Fruit fly (Drosophila melanogaster) whole organism, embryonic: ENCODE results near the gene CG31141.

Source experiments
- CG10209 ChIP-seq: fragments of 200-800 bp; sonication (Bioruptor generic); optimal IDR thresholded peaks from 3 replicates; lab custom pipeline; 2017; ENCODE audit warnings: missing biosample characterization, mild to moderate bottlenecking, missing genetic modification characterization, missing genetic modification reagents
- CG11696 ChIP-seq: fragments of 200-800 bp; sonication (Bioruptor generic); IDR thresholded peaks from 2 replicates; pipeline ENCODE4 v1.3.6; 2022; ENCODE audit warnings: missing biosample characterization, missing genetic modification characterization
- CG11723 ChIP-seq: fragments of 200-800 bp; sonication (Bioruptor generic); optimal IDR thresholded peaks from 2 replicates; lab custom pipeline; 2017; ENCODE audit warnings: missing biosample characterization, mild to moderate bottlenecking, missing genetic modification characterization
- CG12299 ChIP-seq: fragments of 200-800 bp; sonication (Bioruptor generic); optimal IDR thresholded peaks from 2 replicates; lab custom pipeline; 2018; ENCODE audit warnings: missing biosample characterization, mild to moderate bottlenecking, missing genetic modification characterization
- CG13296 ChIP-seq: fragments of 200-800 bp; sonication (Bioruptor generic); optimal IDR thresholded peaks from 3 replicates; lab custom pipeline; 2018; ENCODE audit warnings: missing biosample characterization, mild to moderate bottlenecking, missing genetic modification characterization
- CG15011 ChIP-seq: fragments of 200-800 bp; sonication (Bioruptor generic); optimal IDR thresholded peaks from 3 replicates; lab custom pipeline; 2018; ENCODE audit warnings: missing biosample characterization, mild to moderate bottlenecking, missing genetic modification characterization
- CG15514 ChIP-seq: fragments of 200-800 bp; sonication (Bioruptor generic); optimal IDR thresholded peaks from 3 replicates; lab custom pipeline; 2017; ENCODE audit warnings: missing biosample characterization, missing genetic modification characterization, mild to moderate bottlenecking, moderate library complexity, missing genetic modification reagents
- CG17361 ChIP-seq: fragments of 200-800 bp; sonication (Bioruptor generic); IDR thresholded peaks from 3 replicates; pipeline ENCODE4 v1.3.6; 2022; ENCODE audit warnings: missing biosample characterization, missing genetic modification characterization
- CG17568 ChIP-seq: fragments of 200-800 bp; sonication (Bioruptor generic); optimal IDR thresholded peaks from 2 replicates; lab custom pipeline; 2018; ENCODE audit warnings: missing biosample characterization, mild to moderate bottlenecking, missing genetic modification characterization, moderate library complexity
- CG17912 ChIP-seq: fragments of 200-800 bp; sonication (Bioruptor generic); optimal IDR thresholded peaks from 2 replicates; lab custom pipeline; 2018; ENCODE audit warnings: missing biosample characterization, mild to moderate bottlenecking, missing genetic modification characterization
- CG2712 ChIP-seq: fragments of 200-800 bp; optimal IDR thresholded peaks from 3 replicates; lab custom pipeline; 2019; ENCODE audit warnings: missing biosample characterization, mild to moderate bottlenecking, missing genetic modification characterization, moderate library complexity
- CG32767 ChIP-seq: fragments of 200-800 bp; sonication (Bioruptor generic); IDR thresholded peaks from 2 replicates; pipeline ENCODE4 v1.3.6; 2022; ENCODE audit warnings: missing biosample characterization, missing genetic modification characterization
- CG4328 ChIP-seq: fragments of 200-800 bp; sonication (Bioruptor generic); optimal IDR thresholded peaks from 3 replicates; lab custom pipeline; 2017; ENCODE audit warnings: missing biosample characterization, missing genetic modification reagents, missing genetic modification characterization
- CG6854 ChIP-seq: fragments of 200-800 bp; sonication (Bioruptor generic); optimal IDR thresholded peaks from 3 replicates; lab custom pipeline; 2017; ENCODE audit warnings: missing biosample characterization, mild to moderate bottlenecking, missing genetic modification characterization
- CG7839 ChIP-seq: fragments of 200-800 bp; sonication (Bioruptor generic); optimal IDR thresholded peaks from 3 replicates; lab custom pipeline; 2018; ENCODE audit warnings: missing biosample characterization, mild to moderate bottlenecking, missing genetic modification characterization, moderate library complexity
- CG8290 ChIP-seq, 3 experiments: fragments of 200-800 bp; sonication (Bioruptor generic); optimal IDR thresholded peaks; 2 replicates each; lab custom pipeline; 2016 to 2019; ENCODE audit warnings: missing biosample characterization in 3 of 3, missing genetic modification characterization in 3 of 3, mild to moderate bottlenecking in 2 of 3, moderate library complexity in 1 of 3
- CG8924 ChIP-seq: fragments of 200-800 bp; optimal IDR thresholded peaks from 3 replicates; lab custom pipeline; 2019; ENCODE audit warnings: missing biosample characterization, mild to moderate bottlenecking, missing genetic modification characterization, moderate library complexity
- CG9609 ChIP-seq: fragments of 200-800 bp; sonication (Bioruptor generic); optimal IDR thresholded peaks from 3 replicates; lab custom pipeline; 2016; ENCODE audit warnings: missing biosample characterization, missing genetic modification characterization
- Camta ChIP-seq: fragments of 200-800 bp; sonication (Bioruptor generic); optimal IDR thresholded peaks from 2 replicates; lab custom pipeline; 2016; ENCODE audit warnings: missing biosample characterization, missing genetic modification characterization
- CoRest ChIP-seq: fragments of 200-800 bp; sonication (Bioruptor generic); optimal IDR thresholded peaks from 3 replicates; lab custom pipeline; 2018; ENCODE audit warnings: missing biosample characterization, mild to moderate bottlenecking, missing genetic modification characterization, moderate library complexity
- Dip3 ChIP-seq: fragments of 200-800 bp; sonication (Bioruptor generic); optimal IDR thresholded peaks from 3 replicates; lab custom pipeline; 2016; ENCODE audit warnings: missing biosample characterization, missing genetic modification characterization
- Eip74EF ChIP-seq, 2 experiments: fragments of 200-800 bp in 1 of 2; fragments of >200 bp in 1 of 2; sonication (Bioruptor generic) in 1 of 2; optimal IDR thresholded peaks; 2 replicates each; lab custom pipeline; 2017 to 2019; ENCODE audit warnings: missing biosample characterization in 2 of 2, missing genetic modification characterization in 2 of 2, mild to moderate bottlenecking in 1 of 2, moderate library complexity in 1 of 2
- Elba2 ChIP-seq: fragments of 200-800 bp; sonication (Bioruptor generic); optimal IDR thresholded peaks from 3 replicates; lab custom pipeline; 2016; ENCODE audit warnings: missing biosample characterization, missing genetic modification characterization
- HHEX ChIP-seq: fragments of 200-800 bp; sonication (Bioruptor generic); optimal IDR thresholded peaks from 3 replicates; lab custom pipeline; 2017; ENCODE audit warnings: missing biosample characterization, mild to moderate bottlenecking, missing genetic modification characterization, missing genetic modification reagents
- Hand ChIP-seq: fragments of 200-800 bp; sonication (Bioruptor generic); optimal IDR thresholded peaks from 2 replicates; lab custom pipeline; 2017; ENCODE audit warnings: mild to moderate bottlenecking, missing biosample characterization, missing genetic modification reagents, missing genetic modification characterization
- Hr78 ChIP-seq, 2 experiments: fragments of 200-800 bp in 1 of 2; fragments of >200 bp in 1 of 2; sonication (Bioruptor generic) in 1 of 2; optimal IDR thresholded peaks; 2 replicates each; lab custom pipeline; 2017 to 2019; ENCODE audit warnings: missing biosample characterization in 2 of 2, missing genetic modification characterization in 2 of 2, mild to moderate bottlenecking in 1 of 2, moderate library complexity in 1 of 2
- Jarid2 ChIP-seq: fragments of 200-800 bp; sonication (Bioruptor generic); optimal IDR thresholded peaks from 3 replicates; lab custom pipeline; 2017; ENCODE audit warnings: mild to moderate bottlenecking, missing biosample characterization, missing genetic modification reagents, missing genetic modification characterization
- Neu2 ChIP-seq: fragments of 200-800 bp; sonication (Bioruptor generic); optimal IDR thresholded peaks from 3 replicates; lab custom pipeline; 2016; ENCODE audit warnings: missing biosample characterization, missing genetic modification characterization, borderline replicate concordance
- Optix ChIP-seq: fragments of 200-800 bp; sonication (Bioruptor generic); IDR thresholded peaks from 3 replicates; pipeline ENCODE4 v1.3.6; 2022; ENCODE audit warnings: missing biosample characterization, missing genetic modification characterization
- Pdp1 ChIP-seq, 2 experiments: fragments of 200-800 bp; sonication (Bioruptor generic); optimal IDR thresholded peaks; 3 replicates each; lab custom pipeline; 2016; ENCODE audit warnings: missing biosample characterization in 2 of 2, missing genetic modification characterization in 2 of 2, mild to moderate bottlenecking in 1 of 2, moderate library complexity in 1 of 2
- Sox100B ChIP-seq: fragments of 200-800 bp; sonication (Bioruptor generic); optimal IDR thresholded peaks from 3 replicates; lab custom pipeline; 2018; ENCODE audit warnings: missing biosample characterization, mild to moderate bottlenecking, missing genetic modification characterization
- Sox102F ChIP-seq: fragments of 200-800 bp; sonication (Bioruptor generic); optimal IDR thresholded peaks from 2 replicates; lab custom pipeline; 2018; ENCODE audit warnings: missing biosample characterization, mild to moderate bottlenecking, missing genetic modification characterization, moderate library complexity
- corto ChIP-seq: fragments of 200-800 bp; sonication (Bioruptor generic); optimal IDR thresholded peaks from 2 replicates; lab custom pipeline; 2016; ENCODE audit warnings: missing biosample characterization, mild to moderate bottlenecking, missing genetic modification characterization, moderate library complexity
- eyg ChIP-seq: fragments of 200-800 bp; sonication (Bioruptor generic); optimal IDR thresholded peaks from 3 replicates; lab custom pipeline; 2016; ENCODE audit warnings: missing biosample characterization, missing genetic modification characterization
- fd64A ChIP-seq: fragments of 200-800 bp; sonication (Bioruptor generic); optimal IDR thresholded peaks from 3 replicates; lab custom pipeline; 2018; ENCODE audit warnings: missing biosample characterization, mild to moderate bottlenecking, missing genetic modification characterization
- grn ChIP-seq: fragments of 200-800 bp; sonication (Bioruptor generic); optimal IDR thresholded peaks from 3 replicates; lab custom pipeline; 2017; ENCODE audit warnings: missing biosample characterization, missing genetic modification characterization
- ind ChIP-seq: fragments of 200-800 bp; sonication (Bioruptor generic); optimal IDR thresholded peaks from 3 replicates; lab custom pipeline; 2016; ENCODE audit warnings: missing biosample characterization, missing genetic modification characterization
- kah ChIP-seq: fragments of 200-800 bp; sonication (Bioruptor generic); optimal IDR thresholded peaks from 2 replicates; lab custom pipeline; 2018; ENCODE audit warnings: missing biosample characterization, mild to moderate bottlenecking, missing genetic modification characterization
- ken ChIP-seq: fragments of 200-800 bp; sonication (Bioruptor generic); IDR thresholded peaks from 3 replicates; pipeline ENCODE4 v1.3.6; 2022; ENCODE audit warnings: missing biosample characterization, missing genetic modification characterization
- kni ChIP-seq: fragments of 200-800 bp; sonication (Bioruptor generic); optimal IDR thresholded peaks from 3 replicates; lab custom pipeline; 2017; ENCODE audit warnings: mild to moderate bottlenecking, missing biosample characterization, missing genetic modification reagents, missing genetic modification characterization
- nerfin-1 ChIP-seq: fragments of 200-800 bp; sonication (Bioruptor generic); optimal IDR thresholded peaks from 3 replicates; lab custom pipeline; 2019; ENCODE audit warnings: missing biosample characterization, mild to moderate bottlenecking, missing genetic modification characterization, moderate library complexity
- onecut ChIP-seq: fragments of 200-800 bp; sonication (Bioruptor generic); IDR thresholded peaks from 2 replicates; pipeline ENCODE4 v1.3.6; 2022; ENCODE audit warnings: missing biosample characterization, missing genetic modification characterization
- sens-2 ChIP-seq: fragments of 200-800 bp; sonication (Bioruptor generic); IDR thresholded peaks from 2 replicates; pipeline ENCODE4 v1.3.6; 2022; ENCODE audit warnings: missing biosample characterization, missing genetic modification characterization
- slbo ChIP-seq: fragments of 200-800 bp; sonication (Bioruptor generic); IDR thresholded peaks from 2 replicates; pipeline ENCODE4 v1.3.6; 2022; ENCODE audit warnings: missing biosample characterization, missing genetic modification characterization
- sob ChIP-seq: fragments of 200-800 bp; sonication (Bioruptor generic); IDR thresholded peaks from 2 replicates; pipeline ENCODE4 v1.3.6; 2022; ENCODE audit warnings: missing biosample characterization, missing genetic modification characterization
- stc ChIP-seq: fragments of 200-800 bp; sonication (Bioruptor generic); IDR thresholded peaks from 2 replicates; pipeline ENCODE4 v1.3.6; 2022; ENCODE audit warnings: missing biosample characterization, missing genetic modification characterization
- tgo ChIP-seq: fragments of 200-800 bp; sonication (Bioruptor generic); IDR thresholded peaks from 3 replicates; pipeline ENCODE4 v1.3.6; 2022; ENCODE audit warnings: missing biosample characterization, missing genetic modification characterization
- vnd ChIP-seq: fragments of 200-800 bp; sonication (Bioruptor generic); IDR thresholded peaks from 3 replicates; pipeline ENCODE4 v1.3.6; 2022; ENCODE audit warnings: missing biosample characterization, missing genetic modification characterization; ENCODE audit not compliant: partially characterized antibody
- wek ChIP-seq: fragments of 200-800 bp; sonication (Bioruptor generic); optimal IDR thresholded peaks from 3 replicates; lab custom pipeline; 2018; ENCODE audit warnings: missing biosample characterization, mild to moderate bottlenecking, missing genetic modification characterization, moderate library complexity

The CG31141 gene

DNA sequence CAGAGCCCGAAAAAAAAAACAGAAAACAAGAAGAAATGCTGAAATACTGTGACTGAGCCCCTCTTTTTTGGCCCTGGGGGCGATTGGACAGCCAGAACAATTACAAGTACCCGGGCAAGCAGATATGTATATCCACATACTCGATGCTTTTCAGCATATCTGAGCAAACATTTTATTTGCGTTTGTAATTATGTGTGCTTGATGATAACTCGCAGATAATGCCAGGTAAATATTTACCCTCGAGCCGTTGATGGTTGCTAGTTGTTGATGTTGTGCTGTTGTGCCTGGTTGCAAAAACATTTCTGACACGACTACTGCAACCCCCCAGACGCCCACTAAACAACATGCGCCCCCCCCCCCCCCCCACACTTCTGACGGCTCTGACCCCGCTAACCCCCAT, 3.7 kb upstream of the CG31141 start (continued):
- TF ChIP-seq ken (GFP tag; lab: Robert Waterston, UW) (no peak), Eip74EF (GFP tag; optimal IDR thresholded peaks at IDR 0.05; lab: Kevin White, UChicago) (peak in 1 of 2 experiments; percentile 28), CoRest (tag; lab: Kevin White, UChicago) (peak; percentile 19), CG15514 (GFP tag; lab: Kevin White, UChicago) (peak; percentile 66), grn (peak; percentile 6), CG7839 (peak; percentile 20), Pdp1 (GFP tag; optimal IDR thresholded peaks at IDR 0.05; lab: Kevin White, UChicago) (peak in 1 of 2 experiments; percentile 5), CG11723 (peak; percentile 46), CG11696 (GFP tag; lab: Robert Waterston, UW) (no peak), kah (GFP tag; lab: Kevin White, UChicago) (peak; percentile 55), CG13296 (GFP tag; lab: Kevin White, UChicago) (peak; percentile 88), CG8290 (GFP tag; optimal IDR thresholded peaks at IDR 0.05; lab: Kevin White, UChicago) (no peak), CG8290 (tag; optimal IDR thresholded peaks at IDR 0.05; lab: Kevin White, UChicago) (peak in 1 of 2 experiments; percentile 84), Jarid2 (GFP tag; lab: Kevin White, UChicago) (peak; percentile 36), sob (GFP tag; lab: Robert Waterston, UW) (peak; percentile 63; the same call in 1 of the 2 replicates), stc (GFP tag; lab: Robert Waterston, UW) (no peak; the same call in 1 of the 2 replicates), Neu2 (GFP tag; lab: Kevin White, UChicago) (no peak), wek (GFP tag; lab: Kevin White, UChicago) (peak; percentile 80), Camta (GFP tag; lab: Kevin White, UChicago) (no peak), slbo (no peak), corto (no peak), CG6854 (GFP tag; lab: Kevin White, UChicago) (peak; percentile 40), CG12299 (peak; percentile 21), Sox100B (GFP tag; lab: Kevin White, UChicago) (peak; percentile 61), CG17912 (GFP tag; lab: Kevin White, UChicago) (peak; percentile 48), CG4328 (peak; percentile 30), sens-2 (GFP tag; lab: Robert Waterston, UW) (no peak), CG2712 (tag; lab: Kevin White, UChicago) (peak; percentile 6), CG10209 (GFP tag; lab: Kevin White, UChicago) (peak; percentile 37), CG15011 (GFP tag; lab: Kevin White, UChicago) (peak; percentile 55), CG32767 (GFP tag; lab: Robert Waterston, UW) (no peak; the same call in 1 of the 2 replicates), CG8924 (tag; lab: Kevin White, UChicago) (peak; percentile 38), CG17361 (0 out of 3 replicates have a peak, but pooled peaks have one; percentile 16), Hr78 (GFP tag; optimal IDR thresholded peaks at IDR 0.05; lab: Kevin White, UChicago) (peak in 1 of 2 experiments; percentile 48), eyg (GFP tag; lab: Kevin White, UChicago) (no peak), Elba2 (no peak), tgo (GFP tag; lab: Robert Waterston, UW) (no peak), kni (peak; percentile 30), HHEX (GFP tag; lab: Kevin White, UChicago) (peak; percentile 78), Hand (GFP tag; lab: Kevin White, UChicago) (no peak), Dip3 (no peak), nerfin-1 (tag; lab: Kevin White, UChicago) (peak; percentile 43), fd64A (GFP tag; lab: Kevin White, UChicago) (peak; percentile 68), Optix (no peak), vnd (no peak), Sox102F (GFP tag; lab: Kevin White, UChicago) (peak; percentile 10), CG9609 (GFP tag; lab: Kevin White, UChicago) (no peak), ind (no peak), onecut (GFP tag; lab: Robert Waterston, UW) (peak; percentile 42), CG17568 (GFP tag; lab: Kevin White, UChicago) (peak; percentile 72)
